Fruit fly (Drosophila melanogaster): ENCODE results near the gene CG13950.

Gene CG13950

DNA sequence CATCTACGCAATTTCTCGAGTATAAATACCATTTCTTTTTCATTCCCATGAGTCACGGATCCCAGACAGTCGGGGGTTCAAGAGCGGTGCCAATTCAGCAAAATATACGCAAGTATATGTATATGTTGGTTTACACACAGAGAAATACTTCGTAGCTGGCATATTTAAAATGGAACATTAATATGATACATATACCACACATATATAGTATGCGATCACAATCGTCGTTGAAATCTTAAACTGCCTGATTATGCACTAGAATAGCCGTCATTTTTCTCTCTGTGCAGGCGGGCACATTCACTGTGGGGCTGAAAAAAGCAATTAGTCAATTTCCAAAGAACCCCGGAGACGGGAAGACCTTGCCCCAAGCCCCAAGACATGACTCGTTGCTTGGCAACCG lies 18.3 kb upstream of the CG13950 start:
- TF ChIP-seq Dad (GFP tag; optimal IDR thresholded peaks at IDR 0.05) (no peak), ranshi (GFP tag; IDR thresholded peaks at IDR 0.05) (peak; percentile 82), luna (GFP tag; optimal IDR thresholded peaks at IDR 0.05) (no peak), CG31365 (tag; optimal IDR thresholded peaks at IDR 0.05) (no peak), cato (GFP tag; optimal IDR thresholded peaks at IDR 0.05; ENCODE audit: borderline replicate concordance) (no peak), B-H1 (GFP tag; IDR thresholded peaks at IDR 0.05) (peak; percentile 68; the same call in 2 of the 3 replicates), ase (GFP tag; IDR thresholded peaks at IDR 0.05) (peak; percentile 66), jigr1 (GFP tag; IDR thresholded peaks at IDR 0.05) (peak; percentile 35; the same call in 1 of the 3 replicates), HmgZ (tag; optimal IDR thresholded peaks at IDR 0.05) (peak; percentile 52), jumu (GFP tag; optimal IDR thresholded peaks at IDR 0.05) (peak; percentile 33), CG30431 (GFP tag; optimal IDR thresholded peaks at IDR 0.05) (peak; percentile 53), psq (GFP tag; optimal IDR thresholded peaks at IDR 0.05) (no peak), CG6175 (GFP tag; IDR thresholded peaks at IDR 0.05) (peak; percentile 84), sim (GFP tag; IDR thresholded peaks at IDR 0.05) (peak; percentile 42; the same call in 1 of the 2 replicates), tgo (GFP tag; IDR thresholded peaks at IDR 0.05) (peak; percentile 81), CG17912 (GFP tag; optimal IDR thresholded peaks at IDR 0.05) (no peak), gem (tag; optimal IDR thresholded peaks at IDR 0.05) (peak; percentile 78), CG3163 (GFP tag; optimal IDR thresholded peaks at IDR 0.05) (no peak), esg (GFP tag; conservative IDR thresholded peaks at IDR 0.05) (peak; percentile 84), CG7556 (GFP tag; optimal IDR thresholded peaks at IDR 0.05) (peak; percentile 60), GATAe (GFP tag; conservative IDR thresholded peaks at IDR 0.05) (no peak; the same call in 1 of the 2 replicates), Atf6 (GFP tag; IDR thresholded peaks at IDR 0.05) (peak; percentile 85), usp (GFP tag; optimal IDR thresholded peaks at IDR 0.05) (no peak), trh (GFP tag; optimal IDR thresholded peaks at IDR 0.05) (peak; percentile 43), CG10366 (GFP tag; IDR thresholded peaks at IDR 0.05) (peak; percentile 82), prd (optimal IDR thresholded peaks at IDR 0.05) (no peak), prd (GFP tag; IDR thresholded peaks at IDR 0.05) (peak; percentile 88), CG31224 (GFP tag; IDR thresholded peaks at IDR 0.05) (peak; percentile 84), tx (GFP tag; optimal IDR thresholded peaks at IDR 0.05) (peak; percentile 51), lola (GFP tag; optimal IDR thresholded peaks at IDR 0.05) (peak in 1 of 3 experiments; percentile 17), slou (GFP tag; optimal IDR thresholded peaks at IDR 0.05) (no peak), dpn (GFP tag; optimal IDR thresholded peaks at IDR 0.05) (peak; percentile 74), CG9876 (GFP tag; optimal IDR thresholded peaks at IDR 0.05) (peak; percentile 29), CG12299 (tag; optimal IDR thresholded peaks at IDR 0.05) (no peak), toy (GFP tag; IDR thresholded peaks at IDR 0.05) (peak; percentile 58; the same call in 1 of the 2 replicates), CG12659 (GFP tag; optimal IDR thresholded peaks at IDR 0.05) (peak; percentile 69), lov (optimal IDR thresholded peaks at IDR 0.05) (no peak), lov (GFP tag; IDR thresholded peaks at IDR 0.05) (peak; percentile 72; the same call in 1 of the 3 replicates), gro (GFP tag; optimal IDR thresholded peaks at IDR 0.05) (peak; percentile 87), fd64A (GFP tag; optimal IDR thresholded peaks at IDR 0.05) (peak; percentile 14), al (GFP tag; IDR thresholded peaks at IDR 0.05) (peak; percentile 80), disco-r (GFP tag; optimal IDR thresholded peaks at IDR 0.05) (peak; percentile 43), wdn (GFP tag; IDR thresholded peaks at IDR 0.05) (peak; percentile 88), Bteb2 (GFP tag; optimal IDR thresholded peaks at IDR 0.05) (peak; percentile 31), stc (GFP tag; IDR thresholded peaks at IDR 0.05) (peak; percentile 61), Oli (tag; optimal IDR thresholded peaks at IDR 0.05) (peak; percentile 73), CG8765 (GFP tag; IDR thresholded peaks at IDR 0.05) (peak; percentile 73), Fer2 (tag; optimal IDR thresholded peaks at IDR 0.05) (peak; percentile 47), lilli (GFP tag; optimal IDR thresholded peaks at IDR 0.05) (peak; percentile 82), Sry-δ (GFP tag; optimal IDR thresholded peaks at IDR 0.05) (peak; percentile 8), cad (GFP tag; optimal IDR thresholded peaks at IDR 0.05) (no peak), CG14710 (tag; optimal IDR thresholded peaks at IDR 0.05) (peak; percentile 39)

Measured in whole organism, embryonic.